Worm (Caenorhabditis elegans): ENCODE data around the gene C27B7.7.

Gene C27B7.7

ce11 chrIV:8949078-8950039, 42.5 kb downstream of the C27B7.7 start:
- TF ChIP-seq unc-55 (GFP tag; optimal IDR thresholded peaks at IDR 0.05) (no peak), mbf-1 (tag; optimal IDR thresholded peaks at IDR 0.05) (no peak), nhr-11 (tag; optimal IDR thresholded peaks at IDR 0.05) (no peak), ceh-16 (tag; optimal IDR thresholded peaks at IDR 0.05) (no peak), ama-1 (optimal IDR thresholded peaks at IDR 0.05) (peak; percentile 35), lin-39 (tag; optimal IDR thresholded peaks at IDR 0.05) (no peak), R02D3.7 (tag; optimal IDR thresholded peaks at IDR 0.05) (no peak), ceh-82 (tag; optimal IDR thresholded peaks at IDR 0.05) (no peak), peb-1 (tag; optimal IDR thresholded peaks at IDR 0.05) (no peak), sma-3 (GFP tag; optimal IDR thresholded peaks at IDR 0.05) (peak; percentile 74), nhr-25 (tag; optimal IDR thresholded peaks at IDR 0.05) (peak; percentile 97), ztf-1 (GFP tag; conservative IDR thresholded peaks at IDR 0.05) (no peak), blmp-1 (tag; optimal IDR thresholded peaks at IDR 0.05; ENCODE audit: insufficient read depth) (peak; percentile 95), sma-9 (GFP tag; optimal IDR thresholded peaks at IDR 0.05) (peak; percentile 95), sma-9 (tag; optimal IDR thresholded peaks at IDR 0.05) (no peak), ztf-4 (tag; optimal IDR thresholded peaks at IDR 0.05) (peak; percentile 68), elt-1 (tag; optimal IDR thresholded peaks at IDR 0.05) (no peak), nhr-6 (tag; optimal IDR thresholded peaks at IDR 0.05) (peak; percentile 86), nhr-12 (tag; optimal IDR thresholded peaks at IDR 0.05) (no peak), elt-3 (tag; optimal IDR thresholded peaks at IDR 0.05) (no peak), F13H6.1 (tag; optimal IDR thresholded peaks at IDR 0.05) (peak; percentile 82), aly-2 (tag; optimal IDR thresholded peaks at IDR 0.05) (no peak), ZK546.5 (tag; optimal IDR thresholded peaks at IDR 0.05) (no peak), zag-1 (tag; optimal IDR thresholded peaks at IDR 0.05) (no peak), nhr-21 (tag; optimal IDR thresholded peaks at IDR 0.05) (peak; percentile 65), unc-62 (GFP tag; optimal IDR thresholded peaks at IDR 0.05) (no peak), lin-11 (tag; optimal IDR thresholded peaks at IDR 0.05) (no peak), nhr-10 (tag; optimal IDR thresholded peaks at IDR 0.05) (no peak), crh-2 (tag; optimal IDR thresholded peaks at IDR 0.05) (peak; percentile 92), nhr-23 (tag; optimal IDR thresholded peaks at IDR 0.05) (no peak), nhr-237 (tag; optimal IDR thresholded peaks at IDR 0.05) (no peak), nhr-129 (tag; optimal IDR thresholded peaks at IDR 0.05) (peak; percentile 81), C34F6.9 (tag; optimal IDR thresholded peaks at IDR 0.05) (peak; percentile 85), egl-27 (tag; optimal IDR thresholded peaks at IDR 0.05) (no peak), mdl-1 (tag; optimal IDR thresholded peaks at IDR 0.05) (peak; percentile 57 to 89), lsy-2 (tag; optimal IDR thresholded peaks at IDR 0.05) (peak in 1 of 2 experiments; percentile 75), unc-39 (tag; optimal IDR thresholded peaks at IDR 0.05) (no peak), lin-13 (GFP tag; optimal IDR thresholded peaks at IDR 0.05) (no peak), gmeb-1 (tag; optimal IDR thresholded peaks at IDR 0.05) (peak; percentile 84), fos-1 (tag; optimal IDR thresholded peaks at IDR 0.05) (peak; percentile 99), mab-5 (tag; optimal IDR thresholded peaks at IDR 0.05) (no peak), Y55F3AM.14 (GFP tag; optimal IDR thresholded peaks at IDR 0.05) (no peak)

ce11 chrIV:8951953-8952567, 45.2 kb downstream of the C27B7.7 start:
- peak; percentile 31 for TF ChIP-seq fos-1 (tag; optimal IDR thresholded peaks at IDR 0.05)
- TF ChIP-seq nhr-129 (tag; optimal IDR thresholded peaks at IDR 0.05): no peak

Measured in whole organism, L2 larva.